Worm (Caenorhabditis elegans) whole organism, L2 larva: ENCODE measurements around the gene F42D1.4.

Experiments used
- ceh-82 ChIP-seq: fragments of 150-350 bp; optimal IDR thresholded peaks from 2 replicates; lab custom pipeline; 2014; ENCODE audit warnings: missing biosample characterization, missing genetic modification characterization
- nhr-23 ChIP-seq: fragments of 150-350 bp; optimal IDR thresholded peaks from 2 replicates; lab custom pipeline; 2014; ENCODE audit warnings: missing biosample characterization, missing genetic modification reagents, missing genetic modification characterization
- unc-62 ChIP-seq: fragments of 150-350 bp; optimal IDR thresholded peaks from 2 replicates; lab custom pipeline; 2014; ENCODE audit warnings: missing biosample characterization, missing genetic modification reagents, missing genetic modification characterization

DNA sequence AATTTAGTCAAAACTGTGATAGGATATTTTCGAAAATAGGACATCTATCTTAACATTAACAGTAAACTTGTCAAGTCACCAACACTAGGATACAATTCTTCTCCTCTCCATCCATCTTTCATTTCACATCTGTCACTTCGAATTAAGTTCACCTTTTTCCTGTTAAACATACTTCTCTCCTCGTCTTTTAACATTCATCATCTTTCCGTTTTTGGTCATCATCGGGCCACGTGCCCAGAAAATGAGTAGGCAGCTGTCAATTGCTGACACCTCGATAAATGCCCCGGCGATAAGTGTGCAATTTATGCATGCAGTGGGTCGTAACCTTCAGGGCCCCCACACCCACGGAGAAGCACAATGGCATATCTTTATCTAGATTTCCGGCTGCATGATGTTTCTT is 26.9 kb upstream of the F42D1.4 start:
- no peak for TF ChIP-seq ceh-82 (tag; lab: Kevin White, UChicago)
- TF ChIP-seq unc-62 = no peak
- no peak for TF ChIP-seq nhr-23 (tag; lab: Kevin White, UChicago)
